Worm (Caenorhabditis elegans): ENCODE data around the gene nhr-225.
"Not testable (repeated sequence)": the region's sequence is repeated elsewhere in the genome, so short reads cannot be mapped to it uniquely, and the experiment has no call there.

nhr-225 gene

DNA sequence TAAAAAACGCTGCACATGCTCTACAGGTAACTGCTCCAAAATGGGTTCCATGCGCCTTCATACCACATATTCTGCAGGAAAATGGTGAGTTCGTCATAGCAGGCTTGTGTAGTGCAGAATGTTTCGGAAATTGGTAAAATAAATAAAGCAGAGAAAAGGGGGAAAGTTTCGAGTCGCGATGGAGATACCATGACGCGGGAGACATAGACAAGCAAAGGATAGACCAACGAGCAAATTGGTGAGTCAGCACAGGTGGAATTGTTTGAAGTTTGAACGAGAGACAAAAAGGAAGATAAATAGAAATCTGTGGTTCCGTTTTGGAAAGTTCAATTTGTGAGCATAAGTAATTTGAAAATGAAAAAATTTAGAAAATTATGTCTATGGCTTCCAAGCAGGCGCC lies at the start of gene nhr-225:
Gene nhr-225, minus strand, starts transcription at position 146 of the 400 bp plus-strand sequence.
- TF ChIP-seq unc-62 (GFP tag; optimal IDR thresholded peaks at IDR 0.05): no peak

DNA sequence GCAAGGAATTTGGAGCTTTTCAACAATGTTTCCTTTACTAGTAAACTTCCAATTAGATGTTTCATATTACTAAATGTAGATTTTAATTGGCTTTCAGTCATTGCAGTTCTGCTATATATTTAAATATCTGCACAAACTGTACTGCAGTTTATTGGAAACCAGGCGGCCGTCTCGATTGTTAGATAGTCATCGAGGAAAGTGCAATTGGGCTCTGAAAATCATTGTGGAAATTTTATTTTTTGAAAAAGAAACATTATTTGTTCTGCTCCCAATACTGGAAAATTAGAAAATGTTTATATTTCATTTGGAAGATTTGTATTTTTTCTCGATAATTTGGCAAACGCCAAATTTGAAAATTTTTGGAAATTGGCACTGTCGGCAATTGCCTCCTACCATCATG lies 48.3 kb upstream of the nhr-225 start, which contains the start of gene irld-29:
Gene irld-29, minus strand, starts transcription at position 101 of the 400 bp plus-strand sequence.
- TF ChIP-seq unc-62 (GFP tag; optimal IDR thresholded peaks at IDR 0.05): no peak

DNA sequence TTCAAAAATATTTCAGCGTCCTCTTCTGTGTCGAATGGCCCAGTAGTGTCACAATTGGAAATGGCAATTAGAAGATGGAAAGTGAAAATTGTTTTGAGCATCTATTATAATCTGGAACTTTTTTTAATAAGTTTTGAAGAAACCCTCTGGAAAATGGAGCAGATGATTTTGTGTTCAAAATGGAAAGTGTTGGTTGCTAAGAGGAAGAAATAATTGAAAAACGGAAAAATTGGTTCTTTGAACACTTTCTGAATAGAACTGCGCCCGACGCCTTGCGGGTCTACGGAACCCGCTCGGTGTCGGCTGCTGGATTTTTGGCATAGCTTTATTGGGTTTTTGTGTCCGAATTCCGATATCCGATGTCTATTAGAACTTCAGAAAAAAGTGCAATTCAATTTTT lies 45.9 kb upstream of the nhr-225 start, which contains the start of gene irld-28:
Gene irld-28, minus strand, starts transcription at position 101 of the 400 bp plus-strand sequence.
- no peak for TF ChIP-seq unc-62 (GFP tag; optimal IDR thresholded peaks at IDR 0.05)

ce11 chrV:2331616-2332015 lies 41.3 kb upstream of the nhr-225 start, which contains the start of gene irld-32:
irld-32 (plus strand) TSS chrV:2331916.
- not testable (repeated sequence) for TF ChIP-seq unc-62 (GFP tag; optimal IDR thresholded peaks at IDR 0.05)

DNA sequence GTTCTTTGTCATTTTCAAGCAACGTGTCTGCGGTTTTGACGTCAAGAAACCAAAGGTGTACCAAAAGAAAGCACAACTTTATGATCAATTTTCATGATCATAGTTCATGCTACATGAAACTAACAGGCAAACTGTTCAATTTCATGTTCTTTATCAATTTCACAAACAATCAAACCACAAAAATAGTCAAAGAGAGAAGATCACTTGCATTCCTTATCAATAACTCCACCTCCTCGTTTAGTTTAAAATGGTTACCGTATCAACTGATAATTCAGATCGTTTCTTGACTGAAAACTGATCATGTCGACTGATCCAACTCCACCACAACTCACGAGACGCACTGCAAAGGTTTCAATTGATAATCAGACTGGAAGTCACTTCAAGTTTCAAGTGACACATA lies 39.9 kb upstream of the nhr-225 start, which contains the start of gene pud-1.1:
Gene pud-1.1, plus strand, starts transcription at position 301 of the 400 bp plus-strand sequence.
- TF ChIP-seq unc-62 (GFP tag; optimal IDR thresholded peaks at IDR 0.05): not testable (repeated sequence)

DNA sequence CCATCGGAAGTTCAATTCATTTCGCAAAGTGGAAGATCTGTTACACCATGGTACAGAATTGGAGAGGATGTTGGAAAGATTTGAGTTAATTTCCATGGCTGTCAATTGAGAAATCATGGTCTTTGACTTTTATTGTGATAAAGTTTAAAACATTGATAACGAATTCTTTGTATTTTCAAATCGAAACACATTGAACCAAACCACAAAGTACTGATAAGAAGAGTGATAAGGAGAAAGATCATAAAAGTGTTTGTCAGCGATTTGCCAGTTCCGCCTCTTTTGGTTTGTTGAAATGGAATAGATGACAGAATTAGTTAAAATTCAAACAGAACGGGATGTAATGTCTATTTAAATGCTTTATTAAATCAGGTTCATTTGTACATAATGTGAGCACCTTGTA lies 36.9 kb upstream of the nhr-225 start:
- no peak for TF ChIP-seq unc-62 (GFP tag; optimal IDR thresholded peaks at IDR 0.05)

- TF ChIP-seq unc-62 (GFP tag; optimal IDR thresholded peaks at IDR 0.05): no peak
Measured at ce11 chrV:2326378-2326777, 36.1 kb upstream of the nhr-225 start, which contains the start of gene pud-4. pud-4 (plus strand) TSS chrV:2326678.

DNA sequence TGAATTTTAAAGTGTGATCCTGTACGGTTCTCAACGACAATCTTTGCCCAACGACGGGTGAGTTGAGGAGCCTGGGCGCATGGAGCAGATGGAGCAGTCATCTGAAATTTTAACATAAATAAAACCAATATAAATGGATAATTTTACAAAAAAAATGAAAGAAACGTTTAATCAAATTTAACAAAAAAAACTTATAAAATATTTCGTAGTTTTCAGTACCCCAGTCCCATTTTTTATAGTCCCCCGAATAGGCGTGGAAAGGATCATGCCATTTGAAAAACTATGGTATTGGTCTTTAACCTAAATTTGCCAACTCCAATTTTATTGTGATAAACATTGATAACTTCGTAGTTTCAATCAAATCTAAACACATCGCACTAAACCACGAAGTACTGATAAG lies 34.8 kb upstream of the nhr-225 start, which contains the start of gene pud-3:
Gene pud-3, minus strand, starts transcription at position 101 of the 400 bp plus-strand sequence.
- no peak for TF ChIP-seq unc-62 (GFP tag; optimal IDR thresholded peaks at IDR 0.05)

ce11 chrV:2324260-2324659 lies 34.0 kb upstream of the nhr-225 start:
- no peak for TF ChIP-seq unc-62 (GFP tag; optimal IDR thresholded peaks at IDR 0.05)

DNA sequence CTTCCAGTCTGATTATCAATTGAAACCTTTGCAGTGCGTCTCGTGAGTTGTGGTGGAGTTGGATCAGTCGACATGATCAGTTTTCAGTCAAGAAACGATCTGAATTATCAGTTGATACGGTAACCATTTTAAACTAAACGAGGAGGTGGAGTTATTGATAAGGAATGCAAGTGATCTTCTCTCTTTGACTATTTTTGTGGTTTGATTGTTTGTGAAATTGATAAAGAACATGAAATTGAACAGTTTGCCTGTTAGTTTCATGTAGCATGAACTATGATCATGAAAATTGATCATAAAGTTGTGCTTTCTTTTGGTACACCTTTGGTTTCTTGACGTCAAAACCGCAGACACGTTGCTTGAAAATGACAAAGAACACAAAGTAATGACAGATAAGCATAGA lies 32.2 kb upstream of the nhr-225 start, which contains the start of gene pud-1.2:
Gene pud-1.2, minus strand, starts transcription at position 101 of the 400 bp plus-strand sequence.
- not testable (repeated sequence) for TF ChIP-seq unc-62 (GFP tag; optimal IDR thresholded peaks at IDR 0.05)

DNA sequence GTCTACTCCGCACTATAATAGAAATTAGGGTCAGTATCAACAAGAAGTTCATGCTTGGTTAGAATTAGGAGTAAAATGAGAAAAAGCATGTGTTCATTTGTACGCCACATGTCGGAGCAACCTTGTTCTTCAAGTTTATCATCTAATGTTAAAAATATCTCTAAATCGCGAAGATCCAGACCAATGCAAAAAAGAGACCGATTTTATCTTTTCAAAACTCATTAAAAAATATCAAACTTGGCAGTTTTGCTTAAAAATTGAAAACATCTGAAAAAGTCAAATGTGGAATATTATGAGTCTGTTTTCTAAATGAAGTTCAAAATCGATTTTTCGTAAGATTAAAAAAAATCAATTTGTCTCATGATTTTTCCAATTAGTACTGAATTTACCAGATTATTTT lies 30.7 kb upstream of the nhr-225 start, which contains the start of gene Y19D10B.6:
Gene Y19D10B.6, minus strand, starts transcription at position 101 of the 400 bp plus-strand sequence.
- not testable (repeated sequence) for TF ChIP-seq unc-62 (GFP tag; optimal IDR thresholded peaks at IDR 0.05)

DNA sequence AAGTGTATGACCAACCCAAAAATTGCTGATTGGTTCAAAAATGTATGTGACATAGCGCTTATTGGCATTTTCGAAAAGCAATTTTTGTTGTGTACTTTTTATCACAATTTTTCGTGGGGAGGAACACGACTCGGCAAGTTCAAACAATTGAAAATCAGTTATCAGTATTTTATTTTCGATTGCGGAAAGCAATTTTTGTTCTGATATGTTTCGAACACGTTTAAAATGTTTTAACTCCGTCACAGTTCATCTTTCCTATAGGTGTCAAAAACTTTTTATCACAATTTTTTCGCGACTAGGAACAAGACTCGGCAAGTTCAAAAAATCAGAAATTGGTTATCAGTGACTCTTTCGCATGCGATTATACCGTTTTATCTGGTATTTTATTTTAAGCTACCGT lies 18.0 kb upstream of the nhr-225 start:
- no peak for TF ChIP-seq unc-62 (GFP tag; optimal IDR thresholded peaks at IDR 0.05)

ce11 chrV:2306383-2306782 lies 16.1 kb upstream of the nhr-225 start:
- TF ChIP-seq unc-62 (GFP tag; optimal IDR thresholded peaks at IDR 0.05): no peak

- no peak for TF ChIP-seq unc-62 (GFP tag; optimal IDR thresholded peaks at IDR 0.05)
Measured at ce11 chrV:2303775-2304174, 13.5 kb upstream of the nhr-225 start, which contains the start of gene irld-15. irld-15 (minus strand) TSS chrV:2303875.

DNA sequence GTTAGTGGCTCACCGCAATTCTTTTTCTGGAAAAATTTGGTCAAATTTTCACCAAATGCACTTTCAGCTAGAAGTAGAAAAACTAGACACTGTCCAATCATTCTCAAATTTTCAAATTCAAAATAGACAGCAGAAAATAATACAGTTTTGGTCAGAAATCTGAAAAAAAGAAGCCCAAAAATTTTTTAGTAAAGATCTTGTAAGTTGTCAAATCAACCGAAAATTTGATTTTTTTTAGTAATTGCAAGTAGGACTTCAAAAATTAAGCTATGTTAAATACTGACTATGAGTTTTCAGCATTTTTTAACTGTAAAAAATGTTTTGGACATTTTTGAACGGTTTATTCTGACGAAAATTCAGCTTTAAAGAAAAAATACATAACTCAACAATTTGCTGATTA lies 10.6 kb upstream of the nhr-225 start, which contains the start of gene Y19D10B.8:
Gene Y19D10B.8, minus strand, starts transcription at position 101 of the 400 bp plus-strand sequence.
- TF ChIP-seq unc-62 (GFP tag; optimal IDR thresholded peaks at IDR 0.05): no peak

DNA sequence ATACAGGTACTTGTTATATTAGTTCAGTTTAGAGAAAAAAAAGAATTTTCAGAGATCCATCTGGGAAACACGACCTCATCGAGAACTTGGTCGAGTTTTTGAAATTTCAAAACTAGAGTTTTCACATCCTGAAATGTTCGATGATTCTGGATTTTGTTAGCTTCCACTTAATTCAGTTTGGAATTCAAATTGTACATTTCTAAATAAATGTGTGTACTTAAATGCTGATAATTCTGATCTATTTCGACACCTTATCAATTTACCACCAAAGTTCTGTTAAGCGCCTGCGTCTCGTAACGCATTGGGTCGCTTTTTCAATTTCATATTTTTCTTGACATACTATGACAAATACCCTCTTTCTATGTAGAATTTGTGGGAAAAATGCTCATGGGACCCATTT lies 4.3 kb upstream of the nhr-225 start, which contains the start of gene nhr-226:
Gene nhr-226, plus strand, starts transcription at position 301 of the 400 bp plus-strand sequence.
- TF ChIP-seq unc-62 (GFP tag; optimal IDR thresholded peaks at IDR 0.05): no peak

DNA sequence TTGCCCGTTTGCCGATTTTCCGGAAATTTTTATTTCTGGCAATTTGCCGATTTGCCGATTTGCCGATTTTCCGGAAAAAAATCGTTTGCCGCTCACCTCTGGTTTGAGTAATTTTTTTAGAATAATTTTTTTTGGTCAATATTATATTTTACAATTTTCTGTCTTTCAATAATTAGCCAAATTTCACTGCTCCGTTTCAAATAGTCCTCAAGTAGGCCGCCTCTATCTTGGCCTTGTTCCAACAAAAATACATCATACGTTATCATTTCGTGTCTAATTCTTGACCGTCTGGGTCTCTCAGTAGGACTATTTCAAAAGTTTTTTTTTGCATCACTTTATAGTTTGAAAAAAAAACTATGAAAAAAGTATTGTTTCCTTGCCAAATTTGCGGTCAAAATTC lies 2.0 kb upstream of the nhr-225 start, which contains the start of gene nhr-115:
Gene nhr-115, plus strand, starts transcription at position 301 of the 400 bp plus-strand sequence.
- no peak for TF ChIP-seq unc-62 (GFP tag; optimal IDR thresholded peaks at IDR 0.05)

Data from whole organism, dauer.